Worm (Caenorhabditis elegans) whole organism, L4 larva: ENCODE data around the gene F36A4.1.

ENCODE experiments used
- D1046.2 ChIP-seq: fragments of 200-800 bp; sonication (Bioruptor generic); IDR thresholded peaks from 2 replicates; pipeline ENCODE4 v1.3.6; 2022; ENCODE audit warnings: missing genetic modification characterization, missing compliant biosample characterization
- F10B5.3 ChIP-seq: sonication (generic microtip); optimal IDR thresholded peaks from 2 replicates; lab custom pipeline; 2016; ENCODE audit warnings: mild to moderate bottlenecking, missing genetic modification characterization, missing compliant biosample characterization
- T26A8.4 ChIP-seq: fragments of 200-800 bp; sonication (Bioruptor generic); IDR thresholded peaks from 2 replicates; pipeline ENCODE4 v1.3.6; 2022; ENCODE audit warnings: missing genetic modification characterization, missing compliant biosample characterization
- Y48G9A.11 ChIP-seq: fragments of 200-800 bp; sonication (Bioruptor generic); IDR thresholded peaks from 2 replicates; pipeline ENCODE4 v1.3.6; 2022; ENCODE audit warnings: missing genetic modification reagents, missing genetic modification characterization, missing compliant biosample characterization
- aly-2 ChIP-seq: sonication (generic microtip); optimal IDR thresholded peaks from 2 replicates; lab custom pipeline; 2018; ENCODE audit warnings: missing biosample characterization, missing genetic modification characterization
- ama-1 ChIP-seq: fragments of 150-350 bp; optimal IDR thresholded peaks from 2 replicates; lab custom pipeline; 2014; ENCODE audit warnings: inconsistent platforms, mixed read lengths
- attf-4 ChIP-seq: sonication (generic microtip); optimal IDR thresholded peaks from 3 replicates; lab custom pipeline; 2017; ENCODE audit warnings: missing biosample characterization, missing genetic modification characterization
- ceh-28 ChIP-seq: fragments of 150-350 bp; optimal IDR thresholded peaks from 2 replicates; lab custom pipeline; 2014; ENCODE audit warnings: missing biosample characterization, missing genetic modification reagents, missing genetic modification characterization
- ceh-82 ChIP-seq: sonication (generic microtip); optimal IDR thresholded peaks from 2 replicates; lab custom pipeline; 2017; ENCODE audit warnings: missing biosample characterization, missing genetic modification characterization
- dmd-6 ChIP-seq: fragments of 200-800 bp; sonication (Bioruptor generic); IDR thresholded peaks from 2 replicates; pipeline ENCODE4 v1.3.6; 2022; ENCODE audit warnings: missing genetic modification reagents, missing genetic modification characterization, missing compliant biosample characterization
- dmd-8 ChIP-seq: fragments of 200-800 bp; sonication (Bioruptor generic); IDR thresholded peaks from 2 replicates; pipeline ENCODE4 v1.3.6; 2022; ENCODE audit warnings: missing genetic modification characterization, missing compliant biosample characterization
- hif-1 ChIP-seq, 2 experiments: sonication (generic microtip); optimal IDR thresholded peaks; 2 replicates each; lab custom pipeline; 2016 to 2017; ENCODE audit warnings: missing compliant biosample characterization in 2 of 2, missing genetic modification characterization in 2 of 2, missing genetic modification reagents in 2 of 2, missing genotype in 2 of 2, mild to moderate bottlenecking in 1 of 2
- hlh-11 ChIP-seq: fragments of 200-800 bp; sonication (Bioruptor generic); optimal IDR thresholded peaks from 2 replicates; lab custom pipeline; 2018; ENCODE audit warnings: mild to moderate bottlenecking, missing genetic modification characterization, missing compliant biosample characterization
- hlh-30 ChIP-seq: sonication (generic microtip); optimal IDR thresholded peaks from 2 replicates; lab custom pipeline; 2017; ENCODE audit warnings: antibody characterized with exemption, mild to moderate bottlenecking, missing genetic modification characterization, missing compliant biosample characterization; ENCODE audit not compliant: insufficient read depth
- lin-13 ChIP-seq: fragments of 150-350 bp; optimal IDR thresholded peaks from 2 replicates; lab custom pipeline; 2014; ENCODE audit warnings: missing biosample characterization, missing genetic modification reagents, missing genetic modification characterization
- madf-9 ChIP-seq: fragments of 200-800 bp; sonication (Bioruptor generic); conservative IDR thresholded peaks from 2 replicates; pipeline ENCODE4 v1.3.6; 2022; ENCODE audit warnings: missing genetic modification reagents, missing genetic modification characterization, missing compliant biosample characterization
- mes-2 ChIP-seq: sonication (generic microtip); optimal IDR thresholded peaks from 2 replicates; lab custom pipeline; 2016; ENCODE audit warnings: missing genotype, mild to moderate bottlenecking, missing genetic modification characterization, missing compliant biosample characterization; ENCODE audit not compliant: poor library complexity, severe bottlenecking
- nhr-25 ChIP-seq: sonication (generic microtip); optimal IDR thresholded peaks from 2 replicates; lab custom pipeline; 2017; ENCODE audit warnings: missing genetic modification characterization, mild to moderate bottlenecking, missing compliant biosample characterization, antibody characterized with exemption, moderate library complexity, borderline replicate concordance; ENCODE audit not compliant: insufficient read depth
- nhr-28 ChIP-seq: fragments of 150-350 bp; optimal IDR thresholded peaks from 2 replicates; lab custom pipeline; 2014; ENCODE audit warnings: missing biosample characterization, missing genetic modification characterization
- nhr-48 ChIP-seq: sonication (generic microtip); optimal IDR thresholded peaks from 2 replicates; lab custom pipeline; 2016; ENCODE audit warnings: mild to moderate bottlenecking, missing genetic modification characterization, missing compliant biosample characterization
- nhr-6 ChIP-seq: fragments of 150-350 bp; optimal IDR thresholded peaks from 2 replicates; lab custom pipeline; 2014; ENCODE audit warnings: missing biosample characterization, missing genetic modification characterization
- nhr-76 ChIP-seq: fragments of 150-350 bp; optimal IDR thresholded peaks from 2 replicates; lab custom pipeline; 2014; ENCODE audit warnings: missing biosample characterization, missing genetic modification characterization
- nhr-77 ChIP-seq: fragments of 150-350 bp; optimal IDR thresholded peaks from 2 replicates; lab custom pipeline; 2014; ENCODE audit warnings: missing biosample characterization, missing genetic modification characterization
- pha-4 ChIP-seq, 2 experiments: fragments of 150-350 bp in 1 of 2; fragments of 200-800 bp in 1 of 2; sonication (Bioruptor generic) in 1 of 2; IDR thresholded peaks in 1 of 2; optimal IDR thresholded peaks in 1 of 2; 2 replicates each; pipeline versions ENCODE4 v1.3.6 to Lab custom; 2014 to 2022; ENCODE audit warnings: missing genetic modification characterization in 2 of 2, missing genetic modification reagents in 2 of 2, missing biosample characterization in 1 of 2, missing compliant biosample characterization in 1 of 2
- php-3 ChIP-seq: fragments of 200-800 bp; sonication (Bioruptor generic); IDR thresholded peaks from 2 replicates; pipeline ENCODE4 v1.3.6; 2022; ENCODE audit warnings: missing genetic modification reagents, missing genetic modification characterization, missing compliant biosample characterization
- pqm-1 ChIP-seq: sonication (generic microtip); optimal IDR thresholded peaks from 2 replicates; lab custom pipeline; 2017; ENCODE audit warnings: missing biosample characterization, missing genetic modification characterization
- sdz-12 ChIP-seq: fragments of 200-800 bp; sonication (Bioruptor generic); optimal IDR thresholded peaks from 2 replicates; lab custom pipeline; 2018; ENCODE audit warnings: mild to moderate bottlenecking, missing genetic modification characterization, missing compliant biosample characterization
- set-16 ChIP-seq: fragments of 200-800 bp; sonication (Bioruptor generic); IDR thresholded peaks from 2 replicates; pipeline ENCODE4 v1.3.6; 2022; ENCODE audit warnings: missing genetic modification reagents, missing genetic modification characterization, missing compliant biosample characterization
- unc-62 ChIP-seq, 3 experiments: fragments of 150-350 bp in 1 of 3; sonication (generic microtip); optimal IDR thresholded peaks in 2 of 3; peaks in 1 of 3; 1 replicate in 1 of 3; 2 replicates in 2 of 3; lab custom pipeline; 2014 to 2017; ENCODE audit warnings: missing biosample characterization in 3 of 3, missing genetic modification characterization in 3 of 3, missing genetic modification reagents in 3 of 3, missing genotype in 1 of 3
- zfp-2 ChIP-seq: sonication (generic microtip); optimal IDR thresholded peaks from 2 replicates; lab custom pipeline; 2016; ENCODE audit warnings: mild to moderate bottlenecking, missing genetic modification characterization, missing compliant biosample characterization

Gene F36A4.1

ce11 chrIV:4259433-4259832 is 12.8 kb upstream of the F36A4.1 start:
- TF ChIP-seq nhr-76 = no peak
- no peak for TF ChIP-seq nhr-6 (tag; lab: Kevin White, UChicago)
- TF ChIP-seq nhr-77 (tag; lab: Kevin White, UChicago) = no peak
- TF ChIP-seq nhr-28 (tag; lab: Kevin White, UChicago) = peak; percentile 45
- no peak for TF ChIP-seq ceh-28 (tag; lab: Kevin White, UChicago)
- no peak for TF ChIP-seq mes-2 (tag; lab: Kevin White, UChicago)
- TF ChIP-seq sdz-12 (GFP tag; lab: Kevin White, UChicago) = no peak
- no peak for TF ChIP-seq D1046.2
- TF ChIP-seq ama-1 (lab: Kevin White, UChicago) = no peak
- no peak for TF ChIP-seq set-16
- no peak for TF ChIP-seq nhr-48
- no peak for TF ChIP-seq pha-4 (GFP tag; IDR thresholded peaks at IDR 0.05; lab: Robert Waterston, UW)
- no peak for TF ChIP-seq pha-4 (tag; optimal IDR thresholded peaks at IDR 0.05; lab: Kevin White, UChicago)
- TF ChIP-seq lin-13 (GFP tag; lab: Kevin White, UChicago) = no peak
- no peak for TF ChIP-seq attf-4
- peak; percentile 19 for TF ChIP-seq hlh-11 (tag; lab: Kevin White, UChicago)
- TF ChIP-seq hif-1 (tag; optimal IDR thresholded peaks at IDR 0.05; lab: Kevin White, UChicago) = no peak
- no peak for TF ChIP-seq ceh-82 (tag; lab: Kevin White, UChicago)
- TF ChIP-seq zfp-2 = no peak
- TF ChIP-seq madf-9 (GFP tag; lab: Robert Waterston, UW) = no peak
- TF ChIP-seq dmd-6 (GFP tag; lab: Robert Waterston, UW) = peak; percentile 58
- TF ChIP-seq unc-62 (GFP tag; optimal IDR thresholded peaks at IDR 0.05 in 1 of 2; lab: Kevin White, UChicago) = peak in 1 of 2 experiments; percentile 70
- no peak for TF ChIP-seq unc-62 (tag; optimal IDR thresholded peaks at IDR 0.05; lab: Kevin White, UChicago)
- peak; percentile 74 for TF ChIP-seq pqm-1 (tag; lab: Kevin White, UChicago)
- no peak for TF ChIP-seq nhr-25 (tag; lab: Kevin White, UChicago)
- TF ChIP-seq, all 104 proteins: peak for 5

- no peak for TF ChIP-seq aly-2 (tag; lab: Kevin White, UChicago)
- TF ChIP-seq F10B5.3 = no peak
- no peak for TF ChIP-seq Y48G9A.11 (GFP tag; lab: Robert Waterston, UW)
Measured at ce11 chrIV:4262993-4263392, 9.3 kb upstream of the F36A4.1 start, which contains the start of gene col-33. Gene col-33, plus strand, starts transcription at chrIV:4263293.

ce11 chrIV:4264649-4265048 is 7.6 kb upstream of the F36A4.1 start:
- TF ChIP-seq madf-9 (GFP tag; lab: Robert Waterston, UW) = no peak
- TF ChIP-seq php-3 (GFP tag; lab: Robert Waterston, UW) = 0 out of 2 replicates have a peak, but pooled peaks have one; percentile 24
- TF ChIP-seq pha-4 (GFP tag; IDR thresholded peaks at IDR 0.05; lab: Robert Waterston, UW) = peak; percentile 55; the same call in 1 of the 2 replicates
- no peak for TF ChIP-seq pha-4 (tag; optimal IDR thresholded peaks at IDR 0.05; lab: Kevin White, UChicago)
- peak; percentile 98 for TF ChIP-seq set-16
- TF ChIP-seq, all 104 proteins: peak for 3

- no peak for TF ChIP-seq T26A8.4 (GFP tag; lab: Robert Waterston, UW)
Measured at ce11 chrIV:4265224-4265623, 7.0 kb upstream of the F36A4.1 start, which contains the start of gene F36A4.5. Gene F36A4.5, plus strand, starts transcription at chrIV:4265524.

ce11 chrIV:4265951-4266350 is 6.3 kb upstream of the F36A4.1 start:
- TF ChIP-seq hlh-30 (tag; lab: Kevin White, UChicago) = no peak
- TF ChIP-seq set-16 = peak; percentile 60; the same call in 1 of the 2 replicates
- TF ChIP-seq dmd-8 (GFP tag; lab: Robert Waterston, UW) = 0 out of 2 replicates have a peak, but pooled peaks have one; percentile 35
- TF ChIP-seq, all 104 proteins: peak for 2
